Worm (Caenorhabditis elegans) whole organism, L3 larva: ENCODE results near the gene Y38H6C.18.

Experiments used
- nhr-28 ChIP-seq: fragments of 150-350 bp; optimal IDR thresholded peaks from 2 replicates; lab custom pipeline; 2014; ENCODE audit warnings: missing biosample characterization, missing genetic modification characterization
- unc-39 ChIP-seq: sonication (generic microtip); optimal IDR thresholded peaks from 4 replicates; lab custom pipeline; 2017; ENCODE audit warnings: missing biosample characterization, missing genetic modification characterization
- unc-62 ChIP-seq: fragments of 150-350 bp; sonication (generic microtip); optimal IDR thresholded peaks from 4 replicates; lab custom pipeline; 2014; ENCODE audit warnings: missing biosample characterization, missing genetic modification reagents, missing genetic modification characterization

DNA sequence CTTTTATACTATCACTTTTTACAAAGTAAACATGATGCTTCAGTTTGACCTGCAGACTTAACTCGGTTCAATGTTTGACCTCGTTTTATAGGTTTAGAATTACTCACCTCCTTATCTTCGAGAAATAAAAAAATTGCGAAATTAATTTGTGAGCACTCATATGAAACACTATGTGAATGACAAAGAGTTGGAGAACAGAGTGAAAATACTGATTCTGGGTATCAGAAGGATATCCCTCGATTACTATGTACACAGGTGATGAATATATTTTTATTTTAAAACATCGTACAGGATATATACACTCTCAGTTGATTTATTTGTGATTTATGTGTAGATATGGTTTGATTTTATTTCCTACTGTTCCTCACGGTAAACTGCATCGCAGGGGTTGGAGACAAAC is 9.3 kb upstream of the Y38H6C.18 start, which contains the start of gene Y38H6C.23:
- TF ChIP-seq unc-39, result no peak
- TF ChIP-seq nhr-28, result no peak
- no peak for TF ChIP-seq unc-62 (GFP tag; lab: Kevin White, UChicago)
